Fruit fly (Drosophila melanogaster) whole organism, embryonic: ENCODE results near the gene bun.
A peak's percentile ranks its signal among the peaks of the same experiment; 100 is the strongest.

Experiments used
- Asciz ChIP-seq: fragments of 200-800 bp; sonication (Bioruptor generic); optimal IDR thresholded peaks from 2 replicates; lab custom pipeline; 2017; ENCODE audit warnings: missing biosample characterization, mild to moderate bottlenecking, missing genetic modification characterization, missing genetic modification reagents
- Atf-2 ChIP-seq: fragments of 200-800 bp; sonication (Bioruptor generic); optimal IDR thresholded peaks from 2 replicates; lab custom pipeline; 2016; ENCODE audit warnings: missing biosample characterization, missing genetic modification characterization
- Atf3 ChIP-seq: fragments of 200-800 bp; sonication (Bioruptor generic); optimal IDR thresholded peaks from 3 replicates; lab custom pipeline; 2016; ENCODE audit warnings: missing biosample characterization, missing genetic modification characterization
- Atf6 ChIP-seq: fragments of 200-800 bp; sonication (Bioruptor generic); IDR thresholded peaks from 2 replicates; pipeline ENCODE4 v1.3.6; 2022; ENCODE audit warnings: missing biosample characterization, missing genetic modification characterization
- B-H2 ChIP-seq: fragments of 200-800 bp; sonication (Bioruptor generic); optimal IDR thresholded peaks from 2 replicates; lab custom pipeline; 2018; ENCODE audit warnings: missing biosample characterization, mild to moderate bottlenecking, missing genetic modification characterization
- Bteb2 ChIP-seq: fragments of 200-800 bp; sonication (Bioruptor generic); optimal IDR thresholded peaks from 2 replicates; lab custom pipeline; 2016; ENCODE audit warnings: missing biosample characterization, missing genetic modification characterization
- CG10267 ChIP-seq: fragments of 200-800 bp; sonication (Bioruptor generic); optimal IDR thresholded peaks from 2 replicates; lab custom pipeline; 2018; ENCODE audit warnings: missing biosample characterization, mild to moderate bottlenecking, missing genetic modification characterization, moderate library complexity
- CG11456 ChIP-seq: fragments of 200-800 bp; sonication (Bioruptor generic); IDR thresholded peaks from 3 replicates; pipeline ENCODE4 v1.3.6; 2022; ENCODE audit warnings: missing biosample characterization, missing genetic modification characterization
- CG12104 ChIP-seq: fragments of 200-800 bp; sonication (Bioruptor generic); optimal IDR thresholded peaks from 3 replicates; lab custom pipeline; 2016; ENCODE audit warnings: missing biosample characterization, missing genetic modification characterization
- CG14441 ChIP-seq: fragments of 200-800 bp; sonication (Bioruptor generic); IDR thresholded peaks from 2 replicates; pipeline ENCODE4 v1.3.6; 2022; ENCODE audit warnings: missing biosample characterization, missing genetic modification characterization
- CG14667 ChIP-seq: fragments of 200-800 bp; sonication (Bioruptor generic); IDR thresholded peaks from 2 replicates; pipeline ENCODE4 v1.3.6; 2022; ENCODE audit warnings: missing biosample characterization, missing genetic modification characterization
- CG18011 ChIP-seq: fragments of 200-800 bp; sonication (Bioruptor generic); optimal IDR thresholded peaks from 2 replicates; lab custom pipeline; 2017; ENCODE audit warnings: missing biosample characterization, missing genetic modification characterization, mild to moderate bottlenecking, moderate library complexity, missing genotype
- CG2678 ChIP-seq: fragments of 200-800 bp; sonication (Bioruptor generic); optimal IDR thresholded peaks from 3 replicates; lab custom pipeline; 2019; ENCODE audit warnings: missing biosample characterization, mild to moderate bottlenecking, missing genetic modification characterization, moderate library complexity
- CG2889 ChIP-seq: fragments of 200-800 bp; sonication (Bioruptor generic); IDR thresholded peaks from 3 replicates; pipeline ENCODE4 v1.3.6; 2022; ENCODE audit warnings: missing biosample characterization, missing genetic modification characterization
- CG31224 ChIP-seq: fragments of 200-800 bp; sonication (Bioruptor generic); IDR thresholded peaks from 2 replicates; pipeline ENCODE4 v1.3.6; 2022; ENCODE audit warnings: missing biosample characterization, missing genetic modification characterization
- CG34224 ChIP-seq: fragments of 200-800 bp; sonication (Bioruptor generic); IDR thresholded peaks from 3 replicates; pipeline ENCODE4 v1.3.6; 2022; ENCODE audit warnings: missing biosample characterization, missing genetic modification characterization; ENCODE audit not compliant: partially characterized antibody
- CG3838 ChIP-seq: fragments of 200-800 bp; sonication (Bioruptor generic); optimal IDR thresholded peaks from 3 replicates; lab custom pipeline; 2016; ENCODE audit warnings: missing biosample characterization, missing genetic modification characterization
- CG3847 ChIP-seq: fragments of 200-800 bp; sonication (Bioruptor generic); IDR thresholded peaks from 2 replicates; pipeline ENCODE4 v1.3.6; 2022; ENCODE audit warnings: missing biosample characterization, missing genetic modification characterization
- CG4404 ChIP-seq: fragments of 200-800 bp; sonication (Bioruptor generic); IDR thresholded peaks from 2 replicates; pipeline ENCODE4 v1.3.6; 2022; ENCODE audit warnings: missing biosample characterization, missing genetic modification characterization
- CG7357 ChIP-seq: fragments of 200-800 bp; sonication (Bioruptor generic); IDR thresholded peaks from 3 replicates; pipeline ENCODE4 v1.3.6; 2022; ENCODE audit warnings: missing biosample characterization, missing genetic modification characterization
- CG7928 ChIP-seq: fragments of 200-800 bp; sonication (Bioruptor generic); optimal IDR thresholded peaks from 2 replicates; lab custom pipeline; 2017; ENCODE audit warnings: missing biosample characterization, mild to moderate bottlenecking, missing genetic modification characterization
- CG8478 ChIP-seq: fragments of >200 bp; optimal IDR thresholded peaks from 2 replicates; lab custom pipeline; 2018
- CG9609 ChIP-seq: fragments of 200-800 bp; sonication (Bioruptor generic); optimal IDR thresholded peaks from 3 replicates; lab custom pipeline; 2016; ENCODE audit warnings: missing biosample characterization, missing genetic modification characterization
- Deaf1 ChIP-seq: fragments of 200-800 bp; optimal IDR thresholded peaks from 3 replicates; lab custom pipeline; 2019; ENCODE audit warnings: missing biosample characterization, mild to moderate bottlenecking, missing genetic modification characterization, moderate library complexity
- Doc2 ChIP-seq: fragments of 200-800 bp; sonication (Bioruptor generic); IDR thresholded peaks from 2 replicates; pipeline ENCODE4 v1.3.6; 2022; ENCODE audit warnings: missing biosample characterization, missing genetic modification characterization
- Fer3 ChIP-seq: fragments of 200-800 bp; sonication (Bioruptor generic); optimal IDR thresholded peaks from 2 replicates; lab custom pipeline; 2018; ENCODE audit warnings: missing biosample characterization, mild to moderate bottlenecking, missing genetic modification characterization, moderate library complexity
- HHEX ChIP-seq: fragments of 200-800 bp; sonication (Bioruptor generic); optimal IDR thresholded peaks from 3 replicates; lab custom pipeline; 2017; ENCODE audit warnings: missing biosample characterization, mild to moderate bottlenecking, missing genetic modification characterization, missing genetic modification reagents
- Mrtf ChIP-seq: fragments of 200-800 bp; sonication (Bioruptor generic); IDR thresholded peaks from 3 replicates; pipeline ENCODE4 v1.3.6; 2022; ENCODE audit warnings: missing biosample characterization, missing genetic modification characterization
- Nf-YC ChIP-seq: fragments of 200-800 bp; optimal IDR thresholded peaks from 3 replicates; lab custom pipeline; 2019; ENCODE audit warnings: missing biosample characterization, mild to moderate bottlenecking, missing genetic modification characterization, moderate library complexity
- Opbp ChIP-seq: fragments of 200-800 bp; sonication (Bioruptor generic); IDR thresholded peaks from 3 replicates; pipeline ENCODE4 v1.3.6; 2022; ENCODE audit warnings: missing biosample characterization, missing genetic modification characterization; ENCODE audit not compliant: partially characterized antibody
- Optix ChIP-seq: fragments of 200-800 bp; sonication (Bioruptor generic); IDR thresholded peaks from 3 replicates; pipeline ENCODE4 v1.3.6; 2022; ENCODE audit warnings: missing biosample characterization, missing genetic modification characterization
- Poxn ChIP-seq: fragments of 200-800 bp; sonication (Bioruptor generic); IDR thresholded peaks from 2 replicates; pipeline ENCODE4 v1.3.6; 2022; ENCODE audit warnings: missing biosample characterization, missing genetic modification characterization
- Sry-δ ChIP-seq: fragments of 200-800 bp; sonication (Bioruptor generic); optimal IDR thresholded peaks from 2 replicates; lab custom pipeline; 2016; ENCODE audit warnings: missing biosample characterization, missing genetic modification characterization
- al ChIP-seq: fragments of 200-800 bp; sonication (Bioruptor generic); IDR thresholded peaks from 2 replicates; pipeline ENCODE4 v1.3.6; 2022; ENCODE audit warnings: missing biosample characterization, missing genetic modification characterization
- amos ChIP-seq: fragments of 200-800 bp; sonication (Bioruptor generic); IDR thresholded peaks from 2 replicates; pipeline ENCODE4 v1.3.6; 2022; ENCODE audit warnings: missing biosample characterization, missing genetic modification characterization; ENCODE audit not compliant: partially characterized antibody
- cg ChIP-seq: fragments of 200-800 bp; sonication (Bioruptor generic); optimal IDR thresholded peaks from 3 replicates; lab custom pipeline; 2019; ENCODE audit warnings: missing biosample characterization, mild to moderate bottlenecking, missing genetic modification characterization, moderate library complexity
- chif ChIP-seq, 2 experiments: fragments of 200-800 bp; sonication (Bioruptor generic); optimal IDR thresholded peaks; 3 replicates each; lab custom pipeline; 2016; ENCODE audit warnings: missing biosample characterization in 2 of 2, missing genetic modification characterization in 2 of 2
- corto ChIP-seq: fragments of 200-800 bp; sonication (Bioruptor generic); optimal IDR thresholded peaks from 2 replicates; lab custom pipeline; 2016; ENCODE audit warnings: missing biosample characterization, mild to moderate bottlenecking, missing genetic modification characterization, moderate library complexity
- ewg ChIP-seq: fragments of 200-800 bp; sonication (Bioruptor generic); optimal IDR thresholded peaks from 3 replicates; lab custom pipeline; 2017; ENCODE audit warnings: mild to moderate bottlenecking, missing biosample characterization, missing genetic modification reagents, missing genetic modification characterization
- exex ChIP-seq: fragments of 200-800 bp; sonication (Bioruptor generic); optimal IDR thresholded peaks from 4 replicates; lab custom pipeline; 2018; ENCODE audit warnings: missing biosample characterization, mild to moderate bottlenecking, missing genetic modification characterization, moderate library complexity
- gcm ChIP-seq: fragments of 200-800 bp; sonication (Bioruptor generic); optimal IDR thresholded peaks from 2 replicates; lab custom pipeline; 2019; ENCODE audit warnings: missing biosample characterization, mild to moderate bottlenecking, missing genetic modification characterization, moderate library complexity
- gcm2 ChIP-seq: fragments of 200-800 bp; sonication (Bioruptor generic); optimal IDR thresholded peaks from 2 replicates; lab custom pipeline; 2016; ENCODE audit warnings: missing biosample characterization, missing genetic modification characterization
- gsb ChIP-seq: fragments of 200-800 bp; sonication (Bioruptor generic); IDR thresholded peaks from 2 replicates; pipeline ENCODE4 v1.3.6; 2022; ENCODE audit warnings: missing biosample characterization, missing genetic modification characterization
- klu ChIP-seq: fragments of 200-800 bp; sonication (Bioruptor generic); IDR thresholded peaks from 2 replicates; pipeline ENCODE4 v1.3.6; 2022; ENCODE audit warnings: missing biosample characterization, missing genetic modification characterization
- mld ChIP-seq: fragments of 200-800 bp; sonication (Bioruptor generic); IDR thresholded peaks from 3 replicates; pipeline ENCODE4 v1.3.6; 2022; ENCODE audit warnings: missing biosample characterization, missing genetic modification characterization; ENCODE audit not compliant: partially characterized antibody
- otp ChIP-seq: fragments of 200-800 bp; sonication (Bioruptor generic); IDR thresholded peaks from 3 replicates; pipeline ENCODE4, ENCODE4 v1.3.6; 2022; ENCODE audit warnings: missing biosample characterization, missing genetic modification characterization
- phol ChIP-seq: fragments of 200-800 bp; sonication (Bioruptor generic); optimal IDR thresholded peaks from 3 replicates; lab custom pipeline; 2018; ENCODE audit warnings: missing biosample characterization, mild to moderate bottlenecking, missing genetic modification characterization, moderate library complexity
- pita ChIP-seq: fragments of 200-800 bp; sonication (Bioruptor generic); optimal IDR thresholded peaks from 2 replicates; lab custom pipeline; 2017; ENCODE audit warnings: missing biosample characterization, mild to moderate bottlenecking, missing genetic modification characterization
- sqz ChIP-seq: fragments of 200-800 bp; sonication (Bioruptor generic); optimal IDR thresholded peaks from 3 replicates; lab custom pipeline; 2018; ENCODE audit warnings: missing biosample characterization, mild to moderate bottlenecking, missing genetic modification characterization
- wek ChIP-seq: fragments of 200-800 bp; sonication (Bioruptor generic); optimal IDR thresholded peaks from 3 replicates; lab custom pipeline; 2018; ENCODE audit warnings: missing biosample characterization, mild to moderate bottlenecking, missing genetic modification characterization, moderate library complexity
- zfh2 ChIP-seq: fragments of 200-800 bp; sonication (Bioruptor generic); optimal IDR thresholded peaks from 2 replicates; lab custom pipeline; 2016; ENCODE audit warnings: missing biosample characterization, missing genetic modification characterization

bun gene

dm6 chr2L:12457201-12457600 lies 89.2 kb downstream of the bun start (continued):
- TF ChIP-seq Mrtf (GFP tag; lab: Robert Waterston, UW) (no peak), CG14441 (no peak), wek (GFP tag; lab: Kevin White, UChicago) (peak; percentile 36), Nf-YC (tag; lab: Kevin White, UChicago) (peak; percentile 28), CG14667 (GFP tag; lab: Robert Waterston, UW) (no peak), otp (no peak), gcm2 (no peak), gsb (GFP tag; lab: Robert Waterston, UW) (no peak), CG34224 (GFP tag; lab: Robert Waterston, UW) (no peak), phol (tag; lab: Kevin White, UChicago) (no peak), cg (GFP tag; lab: Kevin White, UChicago) (peak; percentile 97), amos (GFP tag; lab: Robert Waterston, UW) (no peak), CG4404 (GFP tag; lab: Robert Waterston, UW) (no peak), Deaf1 (no peak), Doc2 (GFP tag; lab: Robert Waterston, UW) (no peak), Fer3 (tag; lab: Kevin White, UChicago) (no peak), exex (tag; lab: Kevin White, UChicago) (no peak), pita (no peak), CG2678 (tag; lab: Kevin White, UChicago) (peak; percentile 1), Atf3 (GFP tag; lab: Kevin White, UChicago) (no peak), corto (GFP tag; lab: Kevin White, UChicago) (no peak), Optix (GFP tag; lab: Robert Waterston, UW) (no peak), Opbp (GFP tag; lab: Robert Waterston, UW) (no peak)

- TF ChIP-seq CG3838 (GFP tag; lab: Kevin White, UChicago) (no peak), Atf-2 (GFP tag; lab: Kevin White, UChicago) (no peak), B-H2 (GFP tag; lab: Kevin White, UChicago) (no peak), Atf6 (GFP tag; lab: Robert Waterston, UW) (peak; percentile 24; the same call in 1 of the 2 replicates), CG2889 (GFP tag; lab: Robert Waterston, UW) (no peak), HHEX (GFP tag; lab: Kevin White, UChicago) (no peak), CG3847 (GFP tag; lab: Robert Waterston, UW) (peak; percentile 17; the same call in 1 of the 2 replicates), Asciz (GFP tag; lab: Kevin White, UChicago) (no peak), CG18011 (no peak), sqz (GFP tag; lab: Kevin White, UChicago) (no peak), Poxn (GFP tag; lab: Robert Waterston, UW) (no peak; the same call in 1 of the 2 replicates), CG9609 (GFP tag; lab: Kevin White, UChicago) (no peak), CG7357 (GFP tag; lab: Robert Waterston, UW) (no peak), klu (GFP tag; lab: Robert Waterston, UW) (no peak), Mrtf (GFP tag; lab: Robert Waterston, UW) (no peak), zfh2 (GFP tag; lab: Kevin White, UChicago) (no peak), ewg (no peak), amos (GFP tag; lab: Robert Waterston, UW) (peak; percentile 9; the same call in 1 of the 2 replicates), CG11456 (GFP tag; lab: Robert Waterston, UW) (no peak), mld (0 out of 3 replicates have a peak, but pooled peaks have one; percentile 5), CG8478 (lab: Kevin White, UChicago) (no peak), al (GFP tag; lab: Robert Waterston, UW) (no peak), CG7928 (GFP tag; lab: Kevin White, UChicago) (no peak), Sry-δ (GFP tag; lab: Kevin White, UChicago) (no peak), CG31224 (GFP tag; lab: Robert Waterston, UW) (no peak), Bteb2 (GFP tag; lab: Kevin White, UChicago) (no peak), chif (GFP tag; optimal IDR thresholded peaks at IDR 0.05; lab: Kevin White, UChicago) (no peak), gcm2 (no peak), CG12104 (GFP tag; lab: Kevin White, UChicago) (no peak), gcm (GFP tag; lab: Kevin White, UChicago) (no peak), CG10267 (no peak)
Measured at dm6 chr2L:12455750-12456149, 90.7 kb downstream of the bun start.
